Fruit fly (Drosophila melanogaster) whole organism, embryonic: Measurements from ENCODE around the gene Cypl.

Experiments used
- Atf3 ChIP-seq: fragments of 200-800 bp; sonication (Bioruptor generic); optimal IDR thresholded peaks from 3 replicates; lab custom pipeline; 2016; ENCODE audit warnings: missing biosample characterization, missing genetic modification characterization
- CG10321 ChIP-seq: fragments of 200-800 bp; sonication (Bioruptor generic); IDR thresholded peaks from 2 replicates; pipeline ENCODE4 v1.3.6; 2022; ENCODE audit warnings: missing biosample characterization, missing genetic modification characterization
- CG11456 ChIP-seq: fragments of 200-800 bp; sonication (Bioruptor generic); IDR thresholded peaks from 3 replicates; pipeline ENCODE4 v1.3.6; 2022; ENCODE audit warnings: missing biosample characterization, missing genetic modification characterization
- CG13123 ChIP-seq: fragments of 200-800 bp; sonication (Bioruptor generic); optimal IDR thresholded peaks from 2 replicates; lab custom pipeline; 2016; ENCODE audit warnings: missing biosample characterization, missing genetic modification characterization
- CG14014 ChIP-seq: fragments of 200-800 bp; sonication (Bioruptor generic); IDR thresholded peaks from 2 replicates; pipeline ENCODE4 v1.3.6; 2022; ENCODE audit warnings: missing biosample characterization, missing genetic modification characterization
- CG14441 ChIP-seq: fragments of 200-800 bp; sonication (Bioruptor generic); IDR thresholded peaks from 2 replicates; pipeline ENCODE4 v1.3.6; 2022; ENCODE audit warnings: missing biosample characterization, missing genetic modification characterization
- CG15601 ChIP-seq: fragments of 200-800 bp; sonication (Bioruptor generic); optimal IDR thresholded peaks from 3 replicates; lab custom pipeline; 2019; ENCODE audit warnings: missing biosample characterization, mild to moderate bottlenecking, missing genetic modification characterization, moderate library complexity
- CG1647 ChIP-seq: fragments of 200-800 bp; sonication (Bioruptor generic); optimal IDR thresholded peaks from 3 replicates; lab custom pipeline; 2016; ENCODE audit warnings: missing biosample characterization, missing genetic modification characterization
- CG17186 ChIP-seq: fragments of 200-800 bp; sonication (Bioruptor generic); optimal IDR thresholded peaks from 3 replicates; lab custom pipeline; 2017; ENCODE audit warnings: missing biosample characterization, missing genetic modification reagents, missing genetic modification characterization
- CG17359 ChIP-seq: fragments of 200-800 bp; sonication (Bioruptor generic); optimal IDR thresholded peaks from 3 replicates; lab custom pipeline; 2018; ENCODE audit warnings: missing biosample characterization, mild to moderate bottlenecking, missing genetic modification characterization, moderate library complexity
- CG17568 ChIP-seq: fragments of 200-800 bp; sonication (Bioruptor generic); optimal IDR thresholded peaks from 2 replicates; lab custom pipeline; 2018; ENCODE audit warnings: missing biosample characterization, mild to moderate bottlenecking, missing genetic modification characterization, moderate library complexity
- CG2199 ChIP-seq: fragments of 200-800 bp; sonication (Bioruptor generic); IDR thresholded peaks from 3 replicates; pipeline ENCODE4 v1.3.6; 2022; ENCODE audit warnings: missing biosample characterization, missing genetic modification characterization
- CG4730 ChIP-seq: fragments of 200-800 bp; sonication (Bioruptor generic); IDR thresholded peaks from 2 replicates; pipeline ENCODE4 v1.3.6; 2022; ENCODE audit warnings: missing biosample characterization, missing genetic modification characterization
- CG9437 ChIP-seq: fragments of 200-800 bp; sonication (Bioruptor generic); optimal IDR thresholded peaks from 2 replicates; lab custom pipeline; 2018; ENCODE audit warnings: missing biosample characterization, mild to moderate bottlenecking, missing genetic modification characterization
- CG9609 ChIP-seq: fragments of 200-800 bp; sonication (Bioruptor generic); optimal IDR thresholded peaks from 3 replicates; lab custom pipeline; 2016; ENCODE audit warnings: missing biosample characterization, missing genetic modification characterization
- CG9727 ChIP-seq: fragments of 200-800 bp; sonication (Bioruptor generic); optimal IDR thresholded peaks from 3 replicates; lab custom pipeline; 2017; ENCODE audit warnings: missing biosample characterization, mild to moderate bottlenecking, missing genetic modification characterization
- Camta ChIP-seq: fragments of 200-800 bp; sonication (Bioruptor generic); optimal IDR thresholded peaks from 2 replicates; lab custom pipeline; 2016; ENCODE audit warnings: missing biosample characterization, missing genetic modification characterization
- Dek ChIP-seq: fragments of 200-800 bp; sonication (Bioruptor generic); optimal IDR thresholded peaks from 3 replicates; lab custom pipeline; 2019; ENCODE audit warnings: missing biosample characterization, mild to moderate bottlenecking, missing genetic modification characterization, moderate library complexity
- Dip2 ChIP-seq: fragments of 200-800 bp; sonication (Bioruptor generic); IDR thresholded peaks from 2 replicates; pipeline ENCODE4 v1.3.6; 2022; ENCODE audit warnings: missing biosample characterization, missing genetic modification characterization
- E2f1 ChIP-seq: fragments of 200-800 bp; sonication (Bioruptor generic); IDR thresholded peaks from 2 replicates; pipeline ENCODE4 v1.3.6; 2022; ENCODE audit warnings: missing biosample characterization, missing genetic modification characterization
- ERR ChIP-seq: fragments of 200-800 bp; sonication (Bioruptor generic); optimal IDR thresholded peaks from 2 replicates; lab custom pipeline; 2016; ENCODE audit warnings: missing biosample characterization, missing genetic modification characterization
- Gug ChIP-seq: fragments of 200-800 bp; sonication (Bioruptor generic); IDR thresholded peaks from 4 replicates; pipeline ENCODE4 v1.3.6; 2022; ENCODE audit warnings: missing biosample characterization, missing genetic modification characterization
- HLH3B ChIP-seq: fragments of 200-800 bp; sonication (Bioruptor generic); IDR thresholded peaks from 2 replicates; pipeline ENCODE4 v1.3.6; 2022; ENCODE audit warnings: missing biosample characterization, missing genetic modification characterization
- Hsf ChIP-seq: fragments of 200-800 bp; sonication (Bioruptor generic); optimal IDR thresholded peaks from 3 replicates; lab custom pipeline; 2016; ENCODE audit warnings: missing biosample characterization, missing genetic modification characterization
- Lhr ChIP-seq: fragments of 200-800 bp; sonication (Bioruptor generic); optimal IDR thresholded peaks from 3 replicates; lab custom pipeline; 2017; ENCODE audit warnings: mild to moderate bottlenecking, missing biosample characterization, missing genetic modification reagents, missing genetic modification characterization
- MBD-R2 ChIP-seq: fragments of 200-800 bp; sonication (Bioruptor generic); IDR thresholded peaks from 2 replicates; pipeline ENCODE4 v1.3.6; 2022; ENCODE audit warnings: missing biosample characterization, missing genetic modification characterization
- Meics ChIP-seq: fragments of 200-800 bp; sonication (Bioruptor generic); optimal IDR thresholded peaks from 2 replicates; lab custom pipeline; 2017; ENCODE audit warnings: missing biosample characterization, mild to moderate bottlenecking, missing genetic modification characterization
- NC2β ChIP-seq: fragments of 200-800 bp; sonication (Bioruptor generic); optimal IDR thresholded peaks from 2 replicates; lab custom pipeline; 2016; ENCODE audit warnings: missing biosample characterization, missing genetic modification characterization
- Oaz ChIP-seq: fragments of 200-800 bp; sonication (Bioruptor generic); IDR thresholded peaks from 2 replicates; pipeline ENCODE4 v1.3.6; 2022; ENCODE audit warnings: missing biosample characterization, missing genetic modification characterization
- az2 ChIP-seq: fragments of 200-800 bp; sonication (Bioruptor generic); optimal IDR thresholded peaks from 3 replicates; lab custom pipeline; 2016; ENCODE audit warnings: missing biosample characterization, missing genetic modification characterization
- bowl ChIP-seq: fragments of 200-800 bp; sonication (Bioruptor generic); IDR thresholded peaks from 2 replicates; pipeline ENCODE4 v1.3.6; 2022; ENCODE audit warnings: missing biosample characterization, missing genetic modification characterization
- ci ChIP-seq: fragments of 200-800 bp; sonication (Bioruptor generic); IDR thresholded peaks from 3 replicates; pipeline ENCODE4 v1.3.6; 2022; ENCODE audit warnings: missing biosample characterization, missing genetic modification characterization
- corto ChIP-seq: fragments of 200-800 bp; sonication (Bioruptor generic); optimal IDR thresholded peaks from 2 replicates; lab custom pipeline; 2016; ENCODE audit warnings: missing biosample characterization, mild to moderate bottlenecking, missing genetic modification characterization, moderate library complexity
- danr ChIP-seq: fragments of 200-800 bp; sonication (Bioruptor generic); IDR thresholded peaks from 2 replicates; pipeline ENCODE4 v1.3.6; 2022; ENCODE audit warnings: missing biosample characterization, missing genetic modification characterization
- eve ChIP-seq, 2 experiments: fragments of >200 bp; optimal IDR thresholded peaks; 2 replicates each; lab custom pipeline; 2017; ENCODE audit warnings: missing biosample characterization in 2 of 2, missing genetic modification characterization in 2 of 2
- fd102C ChIP-seq: fragments of 200-800 bp; sonication (Bioruptor generic); optimal IDR thresholded peaks from 2 replicates; lab custom pipeline; 2018; ENCODE audit warnings: missing biosample characterization, mild to moderate bottlenecking, missing genetic modification characterization, moderate library complexity
- fd64A ChIP-seq: fragments of 200-800 bp; sonication (Bioruptor generic); optimal IDR thresholded peaks from 3 replicates; lab custom pipeline; 2018; ENCODE audit warnings: missing biosample characterization, mild to moderate bottlenecking, missing genetic modification characterization
- gt ChIP-seq: fragments of 200-800 bp; sonication (Bioruptor generic); IDR thresholded peaks from 2 replicates; pipeline ENCODE4 v1.3.6; 2022; ENCODE audit warnings: missing biosample characterization, missing genetic modification characterization
- hbn ChIP-seq: fragments of 200-800 bp; sonication (Bioruptor generic); IDR thresholded peaks from 2 replicates; pipeline ENCODE4 v1.3.6; 2022; ENCODE audit warnings: missing biosample characterization, missing genetic modification characterization; ENCODE audit not compliant: partially characterized antibody
- lola ChIP-seq, 3 experiments: fragments of >200 bp in 2 of 3; fragments of 200-800 bp in 1 of 3; sonication (Bioruptor generic) in 1 of 3; optimal IDR thresholded peaks; 2 replicates each; lab custom pipeline; 2017 to 2019; ENCODE audit warnings: missing biosample characterization in 3 of 3, missing genetic modification characterization in 3 of 3, mild to moderate bottlenecking in 1 of 3, moderate library complexity in 1 of 3
- odd ChIP-seq: fragments of 200-800 bp; sonication (Bioruptor generic); optimal IDR thresholded peaks from 2 replicates; lab custom pipeline; 2017; ENCODE audit warnings: missing biosample characterization, mild to moderate bottlenecking, missing genetic modification characterization
- org-1 ChIP-seq: fragments of 200-800 bp; sonication (Bioruptor generic); optimal IDR thresholded peaks from 2 replicates; lab custom pipeline; 2017; ENCODE audit warnings: missing biosample characterization, missing genetic modification characterization
- pan ChIP-seq, 4 experiments: fragments of >200 bp in 3 of 4; fragments of 200-800 bp in 1 of 4; sonication (Bioruptor generic) in 1 of 4; optimal IDR thresholded peaks in 3 of 4; IDR thresholded peaks in 1 of 4; 2 replicates each; pipeline versions ENCODE4 v1.3.6 to Lab custom; 2017 to 2022; ENCODE audit warnings: missing biosample characterization in 2 of 4, missing genetic modification characterization in 2 of 4, mixed read lengths in 1 of 4
- pum ChIP-seq: fragments of 200-800 bp; sonication (Bioruptor generic); optimal IDR thresholded peaks from 2 replicates; lab custom pipeline; 2016; ENCODE audit warnings: missing biosample characterization, missing genetic modification characterization
- schlank ChIP-seq: fragments of 200-800 bp; sonication (Bioruptor generic); optimal IDR thresholded peaks from 2 replicates; lab custom pipeline; 2018; ENCODE audit warnings: missing biosample characterization, mild to moderate bottlenecking, missing genetic modification characterization
- tll ChIP-seq, 2 experiments: fragments of 200-800 bp in 1 of 2; fragments of >200 bp in 1 of 2; sonication (Bioruptor generic) in 1 of 2; optimal IDR thresholded peaks; 2 replicates each; lab custom pipeline; 2017 to 2019; ENCODE audit warnings: missing biosample characterization in 2 of 2, missing genetic modification characterization in 2 of 2, mild to moderate bottlenecking in 1 of 2, moderate library complexity in 1 of 2
- unpg ChIP-seq: fragments of 200-800 bp; sonication (Bioruptor generic); optimal IDR thresholded peaks from 3 replicates; lab custom pipeline; 2018; ENCODE audit warnings: missing biosample characterization, mild to moderate bottlenecking, missing genetic modification characterization, moderate library complexity
- wor ChIP-seq: fragments of 200-800 bp; sonication (Bioruptor generic); IDR thresholded peaks from 2 replicates; pipeline ENCODE4 v1.3.6; 2022; ENCODE audit warnings: missing biosample characterization, missing genetic modification characterization
- zen2 ChIP-seq: fragments of 200-800 bp; sonication (Bioruptor generic); IDR thresholded peaks from 3 replicates; pipeline ENCODE4 v1.3.6; 2022; ENCODE audit warnings: missing biosample characterization, missing genetic modification characterization; ENCODE audit not compliant: partially characterized antibody

Cypl gene

dm6 chr3L:546819-547441, 4.2 kb upstream of the Cypl start (continued):
- TF ChIP-seq zen2 (GFP tag; lab: Robert Waterston, UW) (no peak), bowl (GFP tag; lab: Robert Waterston, UW) (no peak), CG9609 (GFP tag; lab: Kevin White, UChicago) (peak; percentile 78), ERR (GFP tag; lab: Kevin White, UChicago) (peak; percentile 87), E2f1 (GFP tag; lab: Robert Waterston, UW) (peak; percentile 81), Oaz (GFP tag; lab: Robert Waterston, UW) (peak; percentile 52; the same call in 1 of the 2 replicates), org-1 (peak; percentile 73), CG9727 (peak; percentile 84), ci (peak; percentile 78; the same call in 2 of the 3 replicates), CG10321 (GFP tag; lab: Robert Waterston, UW) (no peak), fd102C (no peak), schlank (tag; lab: Kevin White, UChicago) (peak; percentile 95), az2 (GFP tag; lab: Kevin White, UChicago) (peak; percentile 58), NC2β (GFP tag; lab: Kevin White, UChicago) (peak; percentile 21), unpg (GFP tag; lab: Kevin White, UChicago) (peak; percentile 70), CG14441 (GFP tag; lab: Robert Waterston, UW) (peak; percentile 88), hbn (GFP tag; lab: Robert Waterston, UW) (no peak), CG17359 (tag; lab: Kevin White, UChicago) (peak; percentile 68), CG9437 (no peak), CG11456 (peak; percentile 93), tll (GFP tag; optimal IDR thresholded peaks at IDR 0.05; lab: Kevin White, UChicago) (no peak), CG17186 (GFP tag; lab: Kevin White, UChicago) (no peak), corto (GFP tag; lab: Kevin White, UChicago) (no peak), CG15601 (tag; lab: Kevin White, UChicago) (no peak), CG17568 (GFP tag; lab: Kevin White, UChicago) (peak; percentile 47), Dip2 (GFP tag; lab: Robert Waterston, UW) (no peak), odd (GFP tag; lab: Kevin White, UChicago) (no peak), lola (GFP tag; optimal IDR thresholded peaks at IDR 0.05; lab: Kevin White, UChicago) (no peak), CG14014 (GFP tag; lab: Robert Waterston, UW) (peak; percentile 86), fd64A (GFP tag; lab: Kevin White, UChicago) (no peak), eve (GFP tag; optimal IDR thresholded peaks at IDR 0.05; lab: Kevin White, UChicago) (peak in 1 of 2 experiments; percentile 76), Meics (GFP tag; lab: Kevin White, UChicago) (peak; percentile 93), pan (optimal IDR thresholded peaks at IDR 0.05; lab: Kevin White, UChicago) (no peak), pan (GFP tag; optimal IDR thresholded peaks at IDR 0.05 in 1 of 2, IDR thresholded peaks at IDR 0.05 in 1 of 2) (peak in 1 of 2 experiments; percentile 89), CG1647 (GFP tag; lab: Kevin White, UChicago) (peak; percentile 70), Dek (tag; lab: Kevin White, UChicago) (peak; percentile 92), HLH3B (GFP tag; lab: Robert Waterston, UW) (peak; percentile 46; the same call in 1 of the 2 replicates), CG2199 (GFP tag; lab: Robert Waterston, UW) (no peak), MBD-R2 (GFP tag; lab: Robert Waterston, UW) (peak; percentile 84), pum (GFP tag; lab: Kevin White, UChicago) (peak; percentile 57), wor (GFP tag; lab: Robert Waterston, UW) (no peak), CG4730 (peak; percentile 67; the same call in 1 of the 2 replicates), Camta (GFP tag; lab: Kevin White, UChicago) (peak; percentile 61), CG13123 (GFP tag; lab: Kevin White, UChicago) (peak; percentile 28), Atf3 (GFP tag; lab: Kevin White, UChicago) (no peak), gt (GFP tag; lab: Robert Waterston, UW) (no peak), danr (peak; percentile 50; the same call in 1 of the 2 replicates), Hsf (GFP tag; lab: Kevin White, UChicago) (peak; percentile 84), Lhr (no peak), Gug (GFP tag; lab: Robert Waterston, UW) (peak; percentile 92)
